Fruit fly (Drosophila melanogaster) whole organism, embryonic: ENCODE measurements around the gene lectin-37Da.

Source experiments
- ATbp ChIP-seq: fragments of 200-800 bp; sonication (Bioruptor generic); optimal IDR thresholded peaks from 2 replicates; lab custom pipeline; 2017; ENCODE audit warnings: missing biosample characterization, mild to moderate bottlenecking, missing genetic modification characterization, missing genetic modification reagents
- Asciz ChIP-seq: fragments of 200-800 bp; sonication (Bioruptor generic); optimal IDR thresholded peaks from 2 replicates; lab custom pipeline; 2017; ENCODE audit warnings: missing biosample characterization, mild to moderate bottlenecking, missing genetic modification characterization, missing genetic modification reagents
- Atf6 ChIP-seq: fragments of 200-800 bp; sonication (Bioruptor generic); IDR thresholded peaks from 2 replicates; pipeline ENCODE4 v1.3.6; 2022; ENCODE audit warnings: missing biosample characterization, missing genetic modification characterization
- Blimp-1 ChIP-seq: fragments of 200-800 bp; sonication (Bioruptor generic); optimal IDR thresholded peaks from 3 replicates; lab custom pipeline; 2018; ENCODE audit warnings: missing biosample characterization, missing genetic modification characterization, mild to moderate bottlenecking, moderate library complexity, missing genetic modification reagents
- C15 ChIP-seq: fragments of 200-800 bp; sonication (Bioruptor generic); IDR thresholded peaks from 3 replicates; pipeline ENCODE4 v1.3.6; 2022; ENCODE audit warnings: missing biosample characterization, missing genetic modification characterization
- CG11398 ChIP-seq: fragments of 200-800 bp; sonication (Bioruptor generic); optimal IDR thresholded peaks from 2 replicates; lab custom pipeline; 2016; ENCODE audit warnings: missing biosample characterization, missing genetic modification characterization
- CG11456 ChIP-seq: fragments of 200-800 bp; sonication (Bioruptor generic); IDR thresholded peaks from 3 replicates; pipeline ENCODE4 v1.3.6; 2022; ENCODE audit warnings: missing biosample characterization, missing genetic modification characterization
- CG11696 ChIP-seq: fragments of 200-800 bp; sonication (Bioruptor generic); IDR thresholded peaks from 2 replicates; pipeline ENCODE4 v1.3.6; 2022; ENCODE audit warnings: missing biosample characterization, missing genetic modification characterization
- CG1602 ChIP-seq: fragments of 200-800 bp; sonication (Bioruptor generic); optimal IDR thresholded peaks from 3 replicates; lab custom pipeline; 2016; ENCODE audit warnings: missing biosample characterization, missing genetic modification characterization
- CG16815 ChIP-seq: fragments of 200-800 bp; sonication (Bioruptor generic); optimal IDR thresholded peaks from 3 replicates; lab custom pipeline; 2017; ENCODE audit warnings: missing biosample characterization, mild to moderate bottlenecking, missing genetic modification characterization
- CG17361 ChIP-seq: fragments of 200-800 bp; sonication (Bioruptor generic); IDR thresholded peaks from 3 replicates; pipeline ENCODE4 v1.3.6; 2022; ENCODE audit warnings: missing biosample characterization, missing genetic modification characterization
- CG18476 ChIP-seq: fragments of 200-800 bp; sonication (Bioruptor generic); optimal IDR thresholded peaks from 2 replicates; lab custom pipeline; 2016; ENCODE audit warnings: missing biosample characterization, mild to moderate bottlenecking, missing genetic modification characterization
- CG3847 ChIP-seq: fragments of 200-800 bp; sonication (Bioruptor generic); IDR thresholded peaks from 2 replicates; pipeline ENCODE4 v1.3.6; 2022; ENCODE audit warnings: missing biosample characterization, missing genetic modification characterization
- CG4360 ChIP-seq: fragments of 200-800 bp; sonication (Bioruptor generic); IDR thresholded peaks from 2 replicates; pipeline ENCODE4 v1.3.6; 2022; ENCODE audit warnings: missing biosample characterization, missing genetic modification characterization
- CG43689 ChIP-seq: fragments of 200-800 bp; sonication (Bioruptor generic); IDR thresholded peaks from 2 replicates; pipeline ENCODE4 v1.3.6; 2022; ENCODE audit warnings: missing biosample characterization, missing genetic modification characterization
- CG7357 ChIP-seq: fragments of 200-800 bp; sonication (Bioruptor generic); IDR thresholded peaks from 3 replicates; pipeline ENCODE4 v1.3.6; 2022; ENCODE audit warnings: missing biosample characterization, missing genetic modification characterization
- CG9932 ChIP-seq: fragments of 200-800 bp; sonication (Bioruptor generic); IDR thresholded peaks from 2 replicates; pipeline ENCODE4 v1.3.6; 2022; ENCODE audit warnings: missing biosample characterization, missing genetic modification characterization
- CkIIα-i1 ChIP-seq: fragments of 200-800 bp; sonication (Bioruptor generic); IDR thresholded peaks from 2 replicates; pipeline ENCODE4 v1.3.6; 2022; ENCODE audit warnings: missing biosample characterization, missing genetic modification characterization
- Doc2 ChIP-seq: fragments of 200-800 bp; sonication (Bioruptor generic); IDR thresholded peaks from 2 replicates; pipeline ENCODE4 v1.3.6; 2022; ENCODE audit warnings: missing biosample characterization, missing genetic modification characterization
- Fer2 ChIP-seq: fragments of 200-800 bp; sonication (Bioruptor generic); optimal IDR thresholded peaks from 2 replicates; lab custom pipeline; 2018; ENCODE audit warnings: missing biosample characterization, mild to moderate bottlenecking, missing genetic modification characterization, moderate library complexity
- HHEX ChIP-seq: fragments of 200-800 bp; sonication (Bioruptor generic); optimal IDR thresholded peaks from 3 replicates; lab custom pipeline; 2017; ENCODE audit warnings: missing biosample characterization, mild to moderate bottlenecking, missing genetic modification characterization, missing genetic modification reagents
- Hey ChIP-seq: fragments of 200-800 bp; sonication (Bioruptor generic); optimal IDR thresholded peaks from 3 replicates; lab custom pipeline; 2018; ENCODE audit warnings: missing biosample characterization, mild to moderate bottlenecking, missing genetic modification characterization
- HmgD ChIP-seq: fragments of 200-800 bp; sonication (Bioruptor generic); optimal IDR thresholded peaks from 3 replicates; lab custom pipeline; 2016; ENCODE audit warnings: missing biosample characterization, missing genetic modification characterization
- HmgZ ChIP-seq: fragments of 200-800 bp; sonication (Bioruptor generic); optimal IDR thresholded peaks from 2 replicates; lab custom pipeline; 2018; ENCODE audit warnings: missing biosample characterization, mild to moderate bottlenecking, missing genetic modification characterization
- Hr78 ChIP-seq, 2 experiments: fragments of 200-800 bp in 1 of 2; fragments of >200 bp in 1 of 2; sonication (Bioruptor generic) in 1 of 2; optimal IDR thresholded peaks; 2 replicates each; lab custom pipeline; 2017 to 2019; ENCODE audit warnings: missing biosample characterization in 2 of 2, missing genetic modification characterization in 2 of 2, mild to moderate bottlenecking in 1 of 2, moderate library complexity in 1 of 2
- Hsf ChIP-seq: fragments of 200-800 bp; sonication (Bioruptor generic); optimal IDR thresholded peaks from 3 replicates; lab custom pipeline; 2016; ENCODE audit warnings: missing biosample characterization, missing genetic modification characterization
- MTF-1 ChIP-seq: fragments of 200-800 bp; sonication (Bioruptor generic); optimal IDR thresholded peaks from 2 replicates; lab custom pipeline; 2018; ENCODE audit warnings: missing biosample characterization, mild to moderate bottlenecking, missing genetic modification characterization, borderline replicate concordance
- NC2α ChIP-seq: fragments of 200-800 bp; sonication (Bioruptor generic); optimal IDR thresholded peaks from 2 replicates; lab custom pipeline; 2016; ENCODE audit warnings: missing biosample characterization, missing genetic modification characterization
- NK7.1 ChIP-seq: fragments of 200-800 bp; sonication (Bioruptor generic); optimal IDR thresholded peaks from 3 replicates; lab custom pipeline; 2016; ENCODE audit warnings: missing biosample characterization, missing genetic modification characterization
- Optix ChIP-seq: fragments of 200-800 bp; sonication (Bioruptor generic); IDR thresholded peaks from 3 replicates; pipeline ENCODE4 v1.3.6; 2022; ENCODE audit warnings: missing biosample characterization, missing genetic modification characterization
- Ravus ChIP-seq: fragments of 200-800 bp; sonication (Bioruptor generic); IDR thresholded peaks from 2 replicates; pipeline ENCODE4 v1.3.6; 2022; ENCODE audit warnings: missing biosample characterization, missing genetic modification characterization
- Sry-β ChIP-seq: fragments of 200-800 bp; sonication (Bioruptor generic); optimal IDR thresholded peaks from 2 replicates; lab custom pipeline; 2018; ENCODE audit warnings: missing biosample characterization, mild to moderate bottlenecking, missing genetic modification characterization, moderate library complexity
- Xrp1 ChIP-seq: fragments of 200-800 bp; sonication (Bioruptor generic); IDR thresholded peaks from 2 replicates; pipeline ENCODE4 v1.3.6; 2022; ENCODE audit warnings: missing biosample characterization, missing genetic modification characterization
- aop ChIP-seq: fragments of 200-800 bp; sonication (Bioruptor generic); IDR thresholded peaks from 2 replicates; pipeline ENCODE4 v1.3.6; 2022; ENCODE audit warnings: missing biosample characterization, missing genetic modification characterization
- bab2 ChIP-seq: fragments of 200-800 bp; sonication (Bioruptor generic); optimal IDR thresholded peaks from 2 replicates; lab custom pipeline; 2016; ENCODE audit warnings: missing biosample characterization, missing genetic modification characterization
- chif ChIP-seq, 2 experiments: fragments of 200-800 bp; sonication (Bioruptor generic); optimal IDR thresholded peaks; 3 replicates each; lab custom pipeline; 2016; ENCODE audit warnings: missing biosample characterization in 2 of 2, missing genetic modification characterization in 2 of 2
- da ChIP-seq: fragments of 200-800 bp; sonication (Bioruptor generic); optimal IDR thresholded peaks from 2 replicates; lab custom pipeline; 2016; ENCODE audit warnings: missing biosample characterization, missing genetic modification characterization
- dati ChIP-seq: fragments of 200-800 bp; sonication (Bioruptor generic); IDR thresholded peaks from 2 replicates; pipeline ENCODE4 v1.3.6; 2022; ENCODE audit warnings: missing biosample characterization, missing genetic modification characterization
- gfzf ChIP-seq: fragments of 200-800 bp; sonication (Bioruptor generic); optimal IDR thresholded peaks from 2 replicates; lab custom pipeline; 2016; ENCODE audit warnings: missing biosample characterization, mild to moderate bottlenecking, missing genetic modification characterization, moderate library complexity
- jumu ChIP-seq: fragments of 200-800 bp; sonication (Bioruptor generic); optimal IDR thresholded peaks from 3 replicates; lab custom pipeline; 2016; ENCODE audit warnings: missing biosample characterization, missing genetic modification characterization
- lola ChIP-seq, 3 experiments: fragments of >200 bp in 2 of 3; fragments of 200-800 bp in 1 of 3; sonication (Bioruptor generic) in 1 of 3; optimal IDR thresholded peaks; 2 replicates each; lab custom pipeline; 2017 to 2019; ENCODE audit warnings: missing biosample characterization in 3 of 3, missing genetic modification characterization in 3 of 3, mild to moderate bottlenecking in 1 of 3, moderate library complexity in 1 of 3
- maf-S ChIP-seq: fragments of 200-800 bp; sonication (Bioruptor generic); optimal IDR thresholded peaks from 2 replicates; lab custom pipeline; 2016; ENCODE audit warnings: missing biosample characterization, missing genetic modification characterization
- org-1 ChIP-seq: fragments of 200-800 bp; sonication (Bioruptor generic); optimal IDR thresholded peaks from 2 replicates; lab custom pipeline; 2017; ENCODE audit warnings: missing biosample characterization, missing genetic modification characterization
- pb ChIP-seq: fragments of 200-800 bp; sonication (Bioruptor generic); optimal IDR thresholded peaks from 3 replicates; lab custom pipeline; 2016; ENCODE audit warnings: missing biosample characterization, missing genetic modification characterization
- pho ChIP-seq: fragments of 200-800 bp; sonication (Bioruptor generic); optimal IDR thresholded peaks from 2 replicates; lab custom pipeline; 2016; ENCODE audit warnings: missing biosample characterization, missing genetic modification characterization
- phol ChIP-seq: fragments of 200-800 bp; sonication (Bioruptor generic); optimal IDR thresholded peaks from 3 replicates; lab custom pipeline; 2018; ENCODE audit warnings: missing biosample characterization, mild to moderate bottlenecking, missing genetic modification characterization, moderate library complexity
- prd ChIP-seq, 3 experiments: fragments of >200 bp in 2 of 3; fragments of 200-800 bp in 1 of 3; sonication (Bioruptor generic) in 1 of 3; optimal IDR thresholded peaks in 2 of 3; IDR thresholded peaks in 1 of 3; 2 replicates in 2 of 3; 3 replicates in 1 of 3; pipeline versions ENCODE4 v1.3.6 to Lab custom; 2017 to 2022; ENCODE audit warnings: missing biosample characterization in 1 of 3, missing genetic modification characterization in 1 of 3
- psq ChIP-seq: fragments of 200-800 bp; sonication (Bioruptor generic); optimal IDR thresholded peaks from 2 replicates; lab custom pipeline; 2017; ENCODE audit warnings: missing biosample characterization, missing genetic modification characterization
- sima ChIP-seq: fragments of 200-800 bp; sonication (Bioruptor generic); optimal IDR thresholded peaks from 2 replicates; lab custom pipeline; 2016; ENCODE audit warnings: missing biosample characterization, missing genetic modification characterization
- twi ChIP-seq: fragments of 200-800 bp; optimal IDR thresholded peaks from 2 replicates; lab custom pipeline; 2019; ENCODE audit warnings: missing biosample characterization, mild to moderate bottlenecking, missing genetic modification characterization, moderate library complexity
- usp ChIP-seq: fragments of >200 bp; optimal IDR thresholded peaks from 2 replicates; lab custom pipeline; 2017; ENCODE audit warnings: missing biosample characterization, missing genetic modification characterization

The lectin-37Da gene

dm6 chr2L:19444734-19445140 is 26.6 kb downstream of the lectin-37Da start, which contains the start of gene Hs2st (continued):
- peak; percentile 90 for TF ChIP-seq Atf6
- peak; percentile 82 for TF ChIP-seq gfzf
- peak; percentile 95 for TF ChIP-seq CG17361 (GFP tag; lab: Robert Waterston, UW)
- peak; percentile 96 for TF ChIP-seq HmgZ (tag; lab: Kevin White, UChicago)
- peak; percentile 87 for TF ChIP-seq CG7357
- TF ChIP-seq Optix (GFP tag; lab: Robert Waterston, UW), result peak; percentile 90
- peak; percentile 79 for TF ChIP-seq Ravus
- TF ChIP-seq dati (GFP tag; lab: Robert Waterston, UW), result peak; percentile 53; the same call in 1 of the 2 replicates
- TF ChIP-seq Sry-β (GFP tag; lab: Kevin White, UChicago), result peak; percentile 98
- peak; percentile 79 for TF ChIP-seq org-1 (GFP tag; lab: Kevin White, UChicago)
- TF ChIP-seq CG11398 (GFP tag; lab: Kevin White, UChicago), result peak; percentile 84
- TF ChIP-seq Blimp-1, result peak; percentile 83
- TF ChIP-seq bab2, result peak; percentile 96
- peak; percentile 85 for TF ChIP-seq Fer2
- TF ChIP-seq CG16815 (GFP tag; lab: Kevin White, UChicago), result peak; percentile 94
- TF ChIP-seq twi (tag; lab: Kevin White, UChicago), result peak; percentile 86
- TF ChIP-seq Hey (tag; lab: Kevin White, UChicago), result peak; percentile 77
- no peak for TF ChIP-seq CG4360
- TF ChIP-seq CG3847 (GFP tag; lab: Robert Waterston, UW), result peak; percentile 97
- TF ChIP-seq HHEX (GFP tag; lab: Kevin White, UChicago), result peak; percentile 84
- peak; percentile 94 for TF ChIP-seq Xrp1
- no peak for TF ChIP-seq CkIIα-i1 (GFP tag; lab: Robert Waterston, UW)
- peak; percentile 94 for TF ChIP-seq da (GFP tag; lab: Kevin White, UChicago)
- peak; percentile 67 for TF ChIP-seq CG43689
- peak; percentile 79 for TF ChIP-seq sima (GFP tag; lab: Kevin White, UChicago)
- TF ChIP-seq CG11456 (GFP tag; lab: Robert Waterston, UW), result peak; percentile 91
- peak; percentile 55 for TF ChIP-seq CG11696 (GFP tag; lab: Robert Waterston, UW)
- peak; percentile 83; the same call in 2 of the 3 replicates for TF ChIP-seq C15 (GFP tag; lab: Robert Waterston, UW)
- TF ChIP-seq pho (GFP tag; lab: Kevin White, UChicago), result peak; percentile 96
- TF ChIP-seq Hr78 (GFP tag; optimal IDR thresholded peaks at IDR 0.05; lab: Kevin White, UChicago), result no peak
- peak; percentile 83 for TF ChIP-seq pb (GFP tag; lab: Kevin White, UChicago)
- TF ChIP-seq Asciz (GFP tag; lab: Kevin White, UChicago), result peak; percentile 62
- TF ChIP-seq psq, result peak; percentile 83
- TF ChIP-seq ATbp (GFP tag; lab: Kevin White, UChicago), result peak; percentile 78
- peak; percentile 93 for TF ChIP-seq CG18476 (GFP tag; lab: Kevin White, UChicago)
- TF ChIP-seq phol, result peak; percentile 94
- peak; percentile 83 for TF ChIP-seq Doc2 (GFP tag; lab: Robert Waterston, UW)
- TF ChIP-seq aop, result peak; percentile 80
- no peak for TF ChIP-seq usp (GFP tag; lab: Kevin White, UChicago)
- TF ChIP-seq NC2α (GFP tag; lab: Kevin White, UChicago), result peak; percentile 58
- peak; percentile 97 for TF ChIP-seq Hsf (GFP tag; lab: Kevin White, UChicago)
- peak; percentile 95 for TF ChIP-seq maf-S (GFP tag; lab: Kevin White, UChicago)
- TF ChIP-seq jumu (GFP tag; lab: Kevin White, UChicago), result peak; percentile 97
- peak; percentile 42 for TF ChIP-seq MTF-1 (GFP tag; lab: Kevin White, UChicago)
- peak; percentile 95 for TF ChIP-seq CG1602
- peak; percentile 98 for TF ChIP-seq CG9932
- peak; percentile 95 for TF ChIP-seq chif (GFP tag; optimal IDR thresholded peaks at IDR 0.05; lab: Kevin White, UChicago)
- TF ChIP-seq prd (optimal IDR thresholded peaks at IDR 0.05; lab: Kevin White, UChicago), result no peak
- peak; percentile 97 for TF ChIP-seq prd (GFP tag; IDR thresholded peaks at IDR 0.05; lab: Robert Waterston, UW)
- TF ChIP-seq NK7.1 (GFP tag; lab: Kevin White, UChicago), result peak; percentile 83
- TF ChIP-seq lola (GFP tag; optimal IDR thresholded peaks at IDR 0.05; lab: Kevin White, UChicago), result peak in 1 of 3 experiments; percentile 88
- TF ChIP-seq HmgD (GFP tag; lab: Kevin White, UChicago), result peak; percentile 96
